Worm (Caenorhabditis elegans): ENCODE data around the gene C10A4.1.

C10A4.1 gene

ce11 chrX:7393167-7393566 is 23.0 kb upstream of the C10A4.1 start, which contains the start of gene gad-2:
TSS of gene gad-2 (plus strand) at chrX:7393467.
- TF ChIP-seq ztf-18 (tag; optimal IDR thresholded peaks at IDR 0.05), result no peak
- TF ChIP-seq madf-8 (GFP tag; conservative IDR thresholded peaks at IDR 0.05), result no peak
- TF ChIP-seq pha-4 (tag; optimal IDR thresholded peaks at IDR 0.05), result no peak
- TF ChIP-seq Y79H2A.3 (GFP tag; conservative IDR thresholded peaks at IDR 0.05), result no peak
- TF ChIP-seq F37B4.10 (GFP tag; IDR thresholded peaks at IDR 0.05), result no peak
- no peak for TF ChIP-seq T07F8.4 (tag; optimal IDR thresholded peaks at IDR 0.05)

DNA sequence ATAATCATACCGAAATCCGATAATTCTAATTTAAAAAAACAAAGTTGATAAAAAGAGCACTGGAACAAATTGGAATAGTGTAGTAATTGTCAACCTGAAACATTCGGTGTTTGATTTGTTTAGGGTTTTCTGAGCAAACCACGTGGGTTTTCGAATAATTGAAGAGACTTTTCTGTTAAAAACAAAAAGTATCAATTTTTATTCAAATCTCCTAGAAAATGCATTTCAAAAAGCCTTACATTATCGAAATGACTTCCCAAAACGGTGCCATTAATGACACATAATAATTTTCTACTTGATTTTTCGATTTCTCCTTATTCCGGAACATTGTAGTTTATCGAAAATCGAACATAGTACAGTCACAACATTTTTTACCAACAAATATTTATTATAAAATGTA is 18.2 kb upstream of the C10A4.1 start, which contains the start of gene C10A4.13:
TSS of gene C10A4.13 (minus strand) at position 101 of the 400 bp plus-strand sequence.
- TF ChIP-seq hlh-12 (tag; optimal IDR thresholded peaks at IDR 0.05), result no peak
- no peak for TF ChIP-seq ZK185.1 (tag; optimal IDR thresholded peaks at IDR 0.05; ENCODE audit: poor library complexity, severe bottlenecking)
- TF ChIP-seq lin-54 (GFP tag; optimal IDR thresholded peaks at IDR 0.05), result no peak
- no peak for TF ChIP-seq hrde-1 (tag; optimal IDR thresholded peaks at IDR 0.05; ENCODE audit: borderline replicate concordance)
- TF ChIP-seq C06A6.2 (GFP tag; conservative IDR thresholded peaks at IDR 0.05), result no peak

ce11 chrX:7398584-7398983 is 17.6 kb upstream of the C10A4.1 start, which contains the start of gene C10A4.10:
TSS of gene C10A4.10 (plus strand) at chrX:7398884.
- TF ChIP-seq zfh-2 (GFP tag; conservative IDR thresholded peaks at IDR 0.05) (no peak), atf-7 (tag; optimal IDR thresholded peaks at IDR 0.05) (no peak), aptf-3 (GFP tag; IDR thresholded peaks at IDR 0.05) (no peak), T26A5.8 (tag; optimal IDR thresholded peaks at IDR 0.05) (no peak), madf-6 (GFP tag; IDR thresholded peaks at IDR 0.05) (no peak), Y95B8A.8 (GFP tag; IDR thresholded peaks at IDR 0.05) (no peak), K12H6.12 (tag; optimal IDR thresholded peaks at IDR 0.05) (no peak), Y67H2A.10 (GFP tag; conservative IDR thresholded peaks at IDR 0.05) (no peak), Y53F4B.3 (GFP tag; IDR thresholded peaks at IDR 0.05) (no peak), nhr-120 (GFP tag; IDR thresholded peaks at IDR 0.05) (no peak), pha-4 (tag; optimal IDR thresholded peaks at IDR 0.05) (no peak), ekl-4 (GFP tag; IDR thresholded peaks at IDR 0.05) (no peak), rcor-1 (GFP tag; IDR thresholded peaks at IDR 0.05) (no peak)

DNA sequence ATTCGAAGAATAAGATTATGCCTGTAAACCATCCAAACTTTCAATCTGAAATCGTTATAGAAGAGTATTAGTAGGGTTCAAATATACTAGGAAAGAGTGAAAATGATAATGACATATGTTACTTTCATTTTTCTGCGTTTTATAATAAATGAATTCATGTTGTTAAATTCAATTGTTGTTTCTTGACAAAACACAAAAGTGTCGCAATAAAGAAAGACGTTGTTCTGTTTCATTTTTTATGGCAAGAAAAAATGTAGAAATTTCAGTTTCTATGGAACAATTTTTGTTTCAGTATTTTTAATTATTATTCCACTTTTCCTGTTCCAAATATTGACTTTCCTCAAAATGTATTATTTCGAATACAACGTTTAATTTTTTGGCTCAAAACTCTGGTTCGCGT is 15.4 kb upstream of the C10A4.1 start, which contains the start of gene C10A4.4:
TSS of gene C10A4.4 (plus strand) at position 301 of the 400 bp plus-strand sequence.
- no peak for TF ChIP-seq gei-17 (GFP tag; optimal IDR thresholded peaks at IDR 0.05)
- no peak for TF ChIP-seq nhr-90 (tag; optimal IDR thresholded peaks at IDR 0.05)
- TF ChIP-seq F57A8.1 (GFP tag; optimal IDR thresholded peaks at IDR 0.05), result no peak
- TF ChIP-seq sea-2 (GFP tag; IDR thresholded peaks at IDR 0.05), result no peak
- TF ChIP-seq efl-1 (GFP tag; optimal IDR thresholded peaks at IDR 0.05), result no peak
- no peak for TF ChIP-seq snpc-1.1 (tag; optimal IDR thresholded peaks at IDR 0.05; ENCODE audit: insufficient read depth)
- TF ChIP-seq ZK185.1 (tag; optimal IDR thresholded peaks at IDR 0.05; ENCODE audit: poor library complexity, severe bottlenecking), result no peak
- TF ChIP-seq lin-40 (tag; optimal IDR thresholded peaks at IDR 0.05), result no peak
- TF ChIP-seq T07F8.4 (tag; optimal IDR thresholded peaks at IDR 0.05), result no peak
- no peak for TF ChIP-seq F33H1.4 (GFP tag; IDR thresholded peaks at IDR 0.05)
- no peak for TF ChIP-seq rcor-1 (GFP tag; IDR thresholded peaks at IDR 0.05)
- no peak for TF ChIP-seq xnd-1 (tag; optimal IDR thresholded peaks at IDR 0.05)
- no peak for TF ChIP-seq akir-1 (GFP tag; optimal IDR thresholded peaks at IDR 0.05)
- TF ChIP-seq snpc-3.4 (tag; optimal IDR thresholded peaks at IDR 0.05), result no peak
